Fruit fly (Drosophila melanogaster) Kc167 (cell line): ENCODE measurements around the gene CG12320.

Experiments used
- Myc ChIP-seq: fragments of >200 bp; optimal IDR thresholded peaks from 2 replicates; lab custom pipeline; 2017; ENCODE audit warnings: missing external identifiers
- Sin3A ChIP-seq: fragments of >200 bp; optimal IDR thresholded peaks from 2 replicates; lab custom pipeline; 2018; ENCODE audit warnings: missing external identifiers
- h ChIP-seq: fragments of >200 bp; optimal IDR thresholded peaks from 3 replicates; lab custom pipeline; 2018; ENCODE audit warnings: missing external identifiers
- insv ChIP-seq: fragments of >200 bp; optimal IDR thresholded peaks from 3 replicates; lab custom pipeline; 2018; ENCODE audit warnings: missing external identifiers
- psq ChIP-seq: fragments of >200 bp; optimal IDR thresholded peaks from 2 replicates; lab custom pipeline; 2017; ENCODE audit warnings: missing external identifiers
- ttk ChIP-seq: sonication (Bioruptor generic); optimal IDR thresholded peaks from 2 replicates; lab custom pipeline; 2017; ENCODE audit warnings: missing external identifiers

CG12320 gene

dm6 chr3R:18215900-18216299 lies 36.6 kb downstream of the CG12320 start, which contains the start of gene CG14314:
Gene CG14314 (plus strand): TSS chr3R:18216142.
- no peak for TF ChIP-seq Sin3A
- TF ChIP-seq Myc (lab: Kevin White, UChicago): no peak
- no peak for TF ChIP-seq h (lab: Kevin White, UChicago)
- TF ChIP-seq ttk (lab: Kevin White, UChicago): no peak
- TF ChIP-seq insv (lab: Kevin White, UChicago): no peak
- no peak for TF ChIP-seq psq (lab: Kevin White, UChicago)

dm6 chr3R:18215300-18215699 lies 37.2 kb downstream of the CG12320 start:
- no peak for TF ChIP-seq h (lab: Kevin White, UChicago)
- no peak for TF ChIP-seq psq (lab: Kevin White, UChicago)
- TF ChIP-seq insv (lab: Kevin White, UChicago): no peak
- no peak for TF ChIP-seq Myc (lab: Kevin White, UChicago)
- no peak for TF ChIP-seq ttk (lab: Kevin White, UChicago)
- no peak for TF ChIP-seq Sin3A

dm6 chr3R:18208479-18208878 lies 44.1 kb downstream of the CG12320 start, which contains the start of gene CG44158:
Gene CG44158 (plus strand): TSS chr3R:18208779.
- TF ChIP-seq insv (lab: Kevin White, UChicago) (no peak), h (lab: Kevin White, UChicago) (no peak), psq (lab: Kevin White, UChicago) (no peak)
